Fruit fly (Drosophila melanogaster): ENCODE results near the gene CG9521.

CG9521 gene

DNA sequence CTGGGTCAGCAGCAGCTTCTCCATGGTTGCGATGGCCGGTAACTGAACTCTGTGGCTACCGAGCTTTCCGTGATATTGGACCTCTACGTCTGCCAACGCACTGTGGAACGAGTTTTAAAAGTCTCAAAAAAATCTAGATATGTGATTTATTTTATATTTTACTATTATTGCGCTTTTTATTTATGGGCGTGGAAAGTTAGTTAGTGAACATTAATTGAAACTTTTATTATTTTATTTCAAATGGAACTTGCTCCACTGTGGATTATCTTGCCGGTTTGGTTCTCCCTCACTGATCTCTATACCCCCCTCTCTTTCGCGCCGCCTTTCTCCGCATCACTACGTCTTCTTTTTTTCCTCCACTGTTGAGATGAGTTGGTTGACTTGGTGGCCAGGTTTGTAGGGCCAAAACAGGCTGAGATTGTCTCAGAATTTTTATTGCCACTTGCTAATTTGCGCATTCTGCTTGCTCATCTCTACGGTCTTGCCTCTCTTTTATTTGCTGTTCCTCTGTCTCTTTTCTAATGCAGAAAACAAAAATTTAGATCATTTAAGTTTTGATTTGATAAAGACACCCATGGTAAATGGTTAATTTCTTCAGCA is 4.2 kb downstream of the CG9521 start, which contains the start of gene CG9522 (continued):
- TF ChIP-seq Dif (GFP tag; optimal IDR thresholded peaks at IDR 0.05; ENCODE audit: partially characterized antibody), result no peak
- TF ChIP-seq psq (GFP tag; optimal IDR thresholded peaks at IDR 0.05), result peak; percentile 57
- peak; percentile 68 for TF ChIP-seq rgr (GFP tag; optimal IDR thresholded peaks at IDR 0.05)
- TF ChIP-seq jim (GFP tag; optimal IDR thresholded peaks at IDR 0.05), result no peak

DNA sequence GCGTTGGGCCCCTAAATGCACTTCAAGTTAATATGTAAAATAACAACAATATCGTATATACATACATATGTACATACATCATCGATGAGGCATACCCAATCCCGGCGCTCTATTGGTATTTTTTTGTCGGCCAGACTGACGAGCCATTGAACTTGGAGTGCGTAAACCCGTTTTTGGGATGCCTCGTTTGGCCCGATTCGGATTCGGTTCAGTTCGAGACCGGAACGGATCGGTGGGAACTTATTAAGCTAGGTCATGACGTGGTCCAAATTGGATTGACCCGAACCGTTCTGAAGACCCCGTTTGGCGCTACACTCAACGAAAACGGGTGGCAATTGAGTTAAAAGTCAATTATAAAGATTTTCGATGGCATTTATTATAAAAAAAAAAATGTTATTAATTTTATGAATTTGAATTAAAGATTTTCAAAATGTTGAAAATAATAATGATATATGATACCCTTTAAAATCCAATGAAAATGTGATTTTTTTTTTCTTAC is 6.9 kb downstream of the CG9521 start:
- TF ChIP-seq HLH106 (tag; optimal IDR thresholded peaks at IDR 0.05) (no peak), tai (GFP tag; optimal IDR thresholded peaks at IDR 0.05) (no peak), Mio (GFP tag; optimal IDR thresholded peaks at IDR 0.05) (no peak), br (GFP tag; optimal IDR thresholded peaks at IDR 0.05) (no peak), foxo (GFP tag; optimal IDR thresholded peaks at IDR 0.05) (peak in 1 of 2 experiments; percentile 5), ey (GFP tag; optimal IDR thresholded peaks at IDR 0.05) (no peak), sage (GFP tag; optimal IDR thresholded peaks at IDR 0.05) (no peak), Hr83 (GFP tag; optimal IDR thresholded peaks at IDR 0.05; ENCODE audit: poor library complexity, severe bottlenecking) (no peak), dsf (GFP tag; optimal IDR thresholded peaks at IDR 0.05; ENCODE audit: borderline replicate concordance) (no peak), h (GFP tag; optimal IDR thresholded peaks at IDR 0.05) (peak; percentile 10)

DNA sequence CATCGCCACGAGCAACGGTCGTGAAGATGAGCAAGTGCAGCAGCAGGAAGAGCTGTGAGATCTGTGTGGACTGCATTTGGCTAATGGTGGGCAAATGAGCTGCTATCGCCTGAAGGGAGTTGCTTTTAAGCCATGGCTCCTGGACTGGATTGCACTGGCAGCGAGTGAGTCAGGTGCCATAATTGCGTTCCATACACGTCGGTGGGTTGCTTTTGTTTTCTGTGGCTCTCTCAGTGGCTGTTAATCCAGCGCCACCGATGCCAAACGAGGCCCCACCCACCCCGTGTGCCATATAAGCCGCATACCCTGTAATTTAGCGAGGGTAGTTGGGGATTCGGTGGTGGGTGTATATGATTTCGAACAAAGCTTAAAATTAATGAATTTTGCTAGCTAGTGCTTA is 8.4 kb downstream of the CG9521 start, which contains the start of gene CG12539:
Gene CG12539, minus strand, starts transcription at position 101 of the 400 bp plus-strand sequence.
- TF ChIP-seq Hnf4 (GFP tag; optimal IDR thresholded peaks at IDR 0.05) (no peak), ey (GFP tag; optimal IDR thresholded peaks at IDR 0.05) (no peak), N (GFP tag; optimal IDR thresholded peaks at IDR 0.05) (no peak), Jra (GFP tag; optimal IDR thresholded peaks at IDR 0.05) (no peak), jim (GFP tag; optimal IDR thresholded peaks at IDR 0.05) (no peak), Hr78 (GFP tag; optimal IDR thresholded peaks at IDR 0.05) (no peak), rgr (GFP tag; optimal IDR thresholded peaks at IDR 0.05) (no peak), dmrt93B (GFP tag; optimal IDR thresholded peaks at IDR 0.05) (no peak), HLH106 (tag; optimal IDR thresholded peaks at IDR 0.05) (no peak), fru (GFP tag; optimal IDR thresholded peaks at IDR 0.05) (no peak)

DNA sequence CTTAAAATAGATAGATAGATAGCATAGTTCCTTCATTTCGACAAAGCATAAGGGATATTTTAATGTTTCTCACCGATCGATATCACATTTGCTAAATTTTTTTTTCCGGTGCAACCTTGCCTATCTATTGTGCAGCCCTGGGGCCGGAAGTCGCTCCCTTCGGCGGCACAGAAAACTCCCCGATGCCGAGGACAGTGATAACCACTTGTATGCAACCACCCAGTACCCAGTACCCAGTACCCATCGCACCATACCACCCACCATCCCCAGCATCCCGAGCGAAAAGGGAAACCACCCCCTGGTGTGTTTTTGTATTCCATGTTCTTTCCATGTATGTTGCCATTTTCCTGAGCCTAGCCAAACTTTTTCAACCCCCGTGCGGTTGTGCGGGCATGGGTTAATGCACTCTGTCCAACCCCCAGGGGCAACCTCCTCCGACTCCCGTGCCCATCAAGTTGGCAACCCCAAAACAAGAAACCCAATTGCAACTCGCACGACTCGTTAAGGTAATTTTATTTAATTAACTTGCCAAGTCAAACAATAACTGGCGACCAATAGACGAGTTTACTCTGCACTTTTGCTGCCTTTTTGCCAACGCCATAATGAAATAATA is 11.1 kb downstream of the CG9521 start:
- TF ChIP-seq Rel (GFP tag; optimal IDR thresholded peaks at IDR 0.05) (no peak), Rel (tag; optimal IDR thresholded peaks at IDR 0.05) (no peak), Hr83 (GFP tag; optimal IDR thresholded peaks at IDR 0.05; ENCODE audit: poor library complexity, severe bottlenecking) (no peak), CrebA (GFP tag; optimal IDR thresholded peaks at IDR 0.05; ENCODE audit: borderline replicate concordance) (no peak), h (GFP tag; optimal IDR thresholded peaks at IDR 0.05) (no peak), pan (optimal IDR thresholded peaks at IDR 0.05) (no peak), psq (GFP tag; optimal IDR thresholded peaks at IDR 0.05) (no peak), Dfd (GFP tag; optimal IDR thresholded peaks at IDR 0.05) (no peak), ey (GFP tag; optimal IDR thresholded peaks at IDR 0.05) (no peak), OdsH (GFP tag; optimal IDR thresholded peaks at IDR 0.05) (no peak), rgr (GFP tag; optimal IDR thresholded peaks at IDR 0.05) (no peak)

DNA sequence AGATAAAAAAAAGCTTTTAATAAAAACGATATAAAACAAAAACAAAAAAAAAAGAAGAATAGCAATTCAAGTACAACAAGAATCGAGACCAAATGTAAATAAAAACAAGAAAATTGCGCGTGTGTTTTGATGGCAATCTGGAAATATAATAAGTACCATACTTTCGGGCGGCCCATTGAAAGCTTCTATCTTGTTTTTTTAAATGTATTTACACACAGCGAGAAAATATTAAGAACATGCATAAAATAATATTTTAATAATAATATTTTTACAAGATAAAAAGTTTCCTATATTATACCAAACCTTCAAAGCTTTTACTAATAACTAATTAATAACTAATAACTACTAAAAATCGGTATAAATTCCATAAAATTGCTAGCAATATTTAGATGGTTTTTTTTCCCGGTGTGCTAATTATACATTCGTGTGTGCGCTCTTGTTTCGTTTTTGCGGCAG is 12.6 kb downstream of the CG9521 start:
- TF ChIP-seq woc (GFP tag; optimal IDR thresholded peaks at IDR 0.05) (no peak), Mio (GFP tag; optimal IDR thresholded peaks at IDR 0.05) (no peak), fru (GFP tag; optimal IDR thresholded peaks at IDR 0.05) (no peak), Hnf4 (GFP tag; optimal IDR thresholded peaks at IDR 0.05) (no peak), GATAd (GFP tag; optimal IDR thresholded peaks at IDR 0.05) (no peak), pan (optimal IDR thresholded peaks at IDR 0.05) (no peak), rgr (GFP tag; optimal IDR thresholded peaks at IDR 0.05) (peak; percentile 2), CrebA (GFP tag; optimal IDR thresholded peaks at IDR 0.05; ENCODE audit: borderline replicate concordance) (no peak), Sp1 (GFP tag; optimal IDR thresholded peaks at IDR 0.05) (peak; percentile 52), HLH106 (tag; optimal IDR thresholded peaks at IDR 0.05) (peak; percentile 50), ey (GFP tag; optimal IDR thresholded peaks at IDR 0.05) (no peak), CG9705 (GFP tag; optimal IDR thresholded peaks at IDR 0.05) (no peak), usp (GFP tag; optimal IDR thresholded peaks at IDR 0.05) (no peak), foxo (GFP tag; optimal IDR thresholded peaks at IDR 0.05) (peak in 1 of 2 experiments; percentile 44), dsf (GFP tag; optimal IDR thresholded peaks at IDR 0.05; ENCODE audit: borderline replicate concordance) (no peak), OdsH (GFP tag; optimal IDR thresholded peaks at IDR 0.05) (peak; percentile 23), sage (GFP tag; optimal IDR thresholded peaks at IDR 0.05) (no peak), jim (GFP tag; optimal IDR thresholded peaks at IDR 0.05) (no peak), tai (GFP tag; optimal IDR thresholded peaks at IDR 0.05) (no peak), CG32264 (GFP tag; optimal IDR thresholded peaks at IDR 0.05) (no peak), psq (GFP tag; optimal IDR thresholded peaks at IDR 0.05) (no peak)

All from whole organism, wandering third instar larva.